Fruit fly (Drosophila melanogaster): ENCODE data around the gene Acbp1.
A peak's percentile ranks its signal among the peaks of the same experiment; 100 is the strongest.

Gene Acbp1

DNA sequence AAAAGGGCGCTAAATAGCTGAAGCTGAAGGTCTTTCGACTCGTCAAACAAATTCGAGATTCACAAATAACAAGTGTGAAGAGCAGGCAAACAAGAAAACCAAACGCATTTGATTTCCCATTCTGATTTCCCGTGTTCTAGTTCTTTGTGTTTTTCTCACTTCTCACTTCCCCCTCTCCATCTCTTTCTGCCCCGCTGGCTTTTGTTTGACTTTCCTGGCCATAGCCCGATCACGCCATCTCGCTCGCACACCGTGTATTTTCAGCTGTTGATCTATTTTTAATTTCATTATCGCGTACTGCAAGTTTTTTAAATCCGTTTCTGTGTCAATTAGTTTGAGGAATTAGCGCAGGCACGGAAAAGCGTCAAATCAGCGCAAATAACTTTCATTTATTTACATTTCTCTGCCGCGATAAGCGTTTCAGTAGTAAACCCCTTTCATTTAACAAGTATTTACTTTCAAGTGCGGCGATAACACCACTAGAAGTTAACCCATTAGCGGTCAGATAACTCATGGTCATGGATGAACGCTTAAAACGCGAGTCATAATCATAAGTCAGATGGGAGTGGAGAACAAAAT, 1.4 kb upstream of the Acbp1 start (continued):
- TF ChIP-seq crol (GFP tag; IDR thresholded peaks at IDR 0.05) (peak; percentile 72), CG8281 (tag; optimal IDR thresholded peaks at IDR 0.05) (peak; percentile 9), CG12769 (tag; optimal IDR thresholded peaks at IDR 0.05) (peak; percentile 70), mirr (GFP tag; optimal IDR thresholded peaks at IDR 0.05) (peak; percentile 9), yki (optimal IDR thresholded peaks at IDR 0.05) (no peak), CG2678 (tag; optimal IDR thresholded peaks at IDR 0.05) (no peak), fu2 (GFP tag; optimal IDR thresholded peaks at IDR 0.05) (no peak), ara (GFP tag; IDR thresholded peaks at IDR 0.05) (peak; percentile 13; the same call in 1 of the 2 replicates), Gsc (GFP tag; IDR thresholded peaks at IDR 0.05) (no peak), E2f1 (GFP tag; IDR thresholded peaks at IDR 0.05) (no peak), CG7839 (tag; optimal IDR thresholded peaks at IDR 0.05) (no peak), gce (GFP tag; IDR thresholded peaks at IDR 0.05) (no peak), repo (GFP tag; optimal IDR thresholded peaks at IDR 0.05) (no peak), slp2 (GFP tag; optimal IDR thresholded peaks at IDR 0.05) (no peak), Spps (tag; optimal IDR thresholded peaks at IDR 0.05) (no peak), Fer3 (tag; optimal IDR thresholded peaks at IDR 0.05) (no peak), CG2712 (tag; optimal IDR thresholded peaks at IDR 0.05) (no peak), bowl (GFP tag; IDR thresholded peaks at IDR 0.05) (no peak), MESR4 (GFP tag; optimal IDR thresholded peaks at IDR 0.05) (no peak), slou (GFP tag; optimal IDR thresholded peaks at IDR 0.05) (no peak), Ptx1 (GFP tag; IDR thresholded peaks at IDR 0.05) (no peak), dpn (GFP tag; optimal IDR thresholded peaks at IDR 0.05) (no peak), ERR (GFP tag; optimal IDR thresholded peaks at IDR 0.05) (no peak), Ets97D (GFP tag; optimal IDR thresholded peaks at IDR 0.05) (no peak), Awh (GFP tag; IDR thresholded peaks at IDR 0.05) (no peak), CG10274 (GFP tag; optimal IDR thresholded peaks at IDR 0.05) (no peak), NfI (GFP tag; optimal IDR thresholded peaks at IDR 0.05) (no peak), dati (GFP tag; IDR thresholded peaks at IDR 0.05) (no peak), HmgD (GFP tag; optimal IDR thresholded peaks at IDR 0.05) (no peak), CG34376 (GFP tag; optimal IDR thresholded peaks at IDR 0.05) (no peak), D19B (GFP tag; optimal IDR thresholded peaks at IDR 0.05) (no peak), CG13123 (GFP tag; optimal IDR thresholded peaks at IDR 0.05) (no peak), CG10267 (tag; optimal IDR thresholded peaks at IDR 0.05) (no peak), scrt (GFP tag; optimal IDR thresholded peaks at IDR 0.05) (no peak), CG7357 (GFP tag; IDR thresholded peaks at IDR 0.05) (no peak), CG18619 (GFP tag; optimal IDR thresholded peaks at IDR 0.05) (no peak), Med (GFP tag) (peak; percentile 76), CG13894 (tag; optimal IDR thresholded peaks at IDR 0.05) (no peak)

DNA sequence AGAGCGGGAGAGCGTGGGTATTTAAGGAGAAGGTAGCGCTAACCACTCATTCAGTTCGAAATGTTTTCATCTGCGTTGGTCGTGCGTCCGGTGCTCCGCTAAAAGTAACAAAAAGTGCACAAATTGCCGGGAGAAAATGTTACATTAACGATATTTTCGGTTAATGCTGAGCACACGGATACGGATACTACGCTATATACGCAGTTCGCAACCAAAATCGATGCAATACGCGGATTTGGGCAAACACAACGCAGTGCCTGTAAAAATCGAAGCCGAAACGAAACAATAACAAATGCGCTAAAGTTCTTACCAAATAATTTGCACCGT, 736 bp upstream of the Acbp1 start, which contains the start of gene Piezo:
TSS of gene Piezo (plus strand) at position 49 of the 327 bp plus-strand sequence.
- TF ChIP-seq Chrac-16 (GFP tag; optimal IDR thresholded peaks at IDR 0.05): no peak
- peak; percentile 98 for TF ChIP-seq Jarid2 (GFP tag; optimal IDR thresholded peaks at IDR 0.05)
- no peak for TF ChIP-seq gfzf (GFP tag; optimal IDR thresholded peaks at IDR 0.05)
- no peak for TF ChIP-seq slbo (GFP tag; IDR thresholded peaks at IDR 0.05)
- no peak for TF ChIP-seq stc (GFP tag; IDR thresholded peaks at IDR 0.05)
- TF ChIP-seq bbx (GFP tag; IDR thresholded peaks at IDR 0.05; ENCODE audit: partially characterized antibody): 0 out of 2 replicates have a peak, but pooled peaks have one; percentile 9
- 0 out of 2 replicates have a peak, but pooled peaks have one; percentile 1 for TF ChIP-seq sim (GFP tag; IDR thresholded peaks at IDR 0.05)
- no peak for TF ChIP-seq Doc3 (GFP tag; IDR thresholded peaks at IDR 0.05; ENCODE audit: partially characterized antibody)
- no peak for TF ChIP-seq CG10431 (GFP tag; optimal IDR thresholded peaks at IDR 0.05)
- no peak for TF ChIP-seq CG18011 (GFP tag; optimal IDR thresholded peaks at IDR 0.05)
- no peak for TF ChIP-seq CG1603 (tag; optimal IDR thresholded peaks at IDR 0.05)
- TF ChIP-seq crol (GFP tag; IDR thresholded peaks at IDR 0.05): peak; percentile 4; the same call in 1 of the 2 replicates
- peak; percentile 39 for TF ChIP-seq HLHmδ (GFP tag; optimal IDR thresholded peaks at IDR 0.05)
- TF ChIP-seq Blimp-1 (GFP tag; optimal IDR thresholded peaks at IDR 0.05): no peak
- TF ChIP-seq caup (GFP tag; optimal IDR thresholded peaks at IDR 0.05; ENCODE audit: severe bottlenecking): no peak
- TF ChIP-seq Mes4 (GFP tag; optimal IDR thresholded peaks at IDR 0.05): no peak

Measured in whole organism, embryonic.